Fruit fly (Drosophila melanogaster) ovary, adult (tissue): ENCODE data around the gene CG17177.

Experiments used
- CG17801 ChIP-seq: fragments of 200-800 bp; optimal IDR thresholded peaks from 2 replicates; lab custom pipeline; 2019; ENCODE audit warnings: missing biosample characterization, mild to moderate bottlenecking, missing genetic modification characterization, moderate library complexity; ENCODE audit not compliant: partially characterized antibody

CG17177 gene

DNA sequence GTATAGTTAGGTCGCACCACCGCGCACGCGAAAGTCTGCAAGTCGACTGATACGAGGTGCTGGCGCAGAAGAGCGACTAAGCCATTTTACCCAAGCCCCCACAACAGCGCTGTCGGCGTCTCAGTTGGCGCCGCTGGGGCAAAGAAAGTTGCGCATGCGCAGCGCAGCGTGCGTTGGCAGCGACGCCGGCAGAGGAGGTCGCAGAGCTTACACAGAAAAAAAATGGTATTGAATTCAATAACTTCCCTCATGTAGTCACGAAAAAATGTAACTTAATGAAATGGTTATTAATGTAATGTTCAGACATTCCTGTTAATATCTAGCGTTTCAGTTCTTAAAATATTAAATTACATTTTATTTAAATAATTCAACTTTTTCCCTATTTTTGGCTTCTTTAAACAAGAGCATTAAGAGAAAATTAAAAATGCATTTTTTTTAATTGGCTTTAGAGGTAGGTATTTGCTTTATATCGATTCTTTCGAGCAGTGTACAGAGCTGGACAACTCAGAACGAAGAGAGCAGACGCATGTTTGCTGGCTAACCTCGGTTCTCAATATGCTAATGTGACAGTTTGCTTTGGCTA is 23.3 kb downstream of the CG17177 start, which contains the start of gene CG4914:
Gene CG4914, minus strand, starts transcription at position 51 of the 583 bp plus-strand sequence.
- no peak for TF ChIP-seq CG17801 (GFP tag; lab: Kevin White, UChicago)

DNA sequence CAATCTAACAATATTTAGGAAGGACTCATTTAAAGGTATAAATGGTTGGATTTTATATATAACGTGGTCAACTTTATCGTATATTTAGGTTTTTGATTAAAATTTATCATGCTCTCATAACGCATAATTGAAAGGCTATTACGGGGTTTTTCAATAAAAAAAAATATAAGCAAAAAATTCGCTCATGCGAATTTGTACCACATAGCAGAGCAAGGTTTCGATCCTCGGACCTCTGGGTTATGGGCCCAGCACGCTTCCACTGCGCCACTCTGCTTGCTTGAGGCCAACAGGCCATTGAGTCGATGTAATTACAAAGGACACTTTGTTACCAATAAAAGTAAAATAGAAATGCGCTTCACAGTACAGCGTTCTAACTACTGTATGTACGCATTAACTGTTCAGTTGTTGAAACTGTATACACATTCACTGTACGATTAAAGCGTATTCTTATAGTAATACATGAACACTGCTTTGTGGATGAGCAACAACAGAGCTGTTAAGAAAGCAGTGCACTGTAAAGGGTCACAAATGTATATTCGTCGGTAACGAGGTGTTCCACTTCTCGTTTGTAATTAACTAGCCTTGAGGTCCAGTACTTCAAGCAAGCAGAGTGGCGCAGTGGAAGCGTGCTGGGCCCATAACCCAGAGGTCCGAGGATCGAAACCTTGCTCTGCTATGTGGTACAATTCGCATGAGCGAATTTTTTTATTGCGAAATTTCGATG is 27.6 kb downstream of the CG17177 start:
- peak; percentile 38 for TF ChIP-seq CG17801 (GFP tag; lab: Kevin White, UChicago)

dm6 chr3L:14672387-14673110 is 28.9 kb downstream of the CG17177 start, which contains the start of the genes CG43121 and ome:
CG43121 (minus strand) TSS chr3L:14672437.
ome (plus strand) TSS chr3L:14672839.
- no peak for TF ChIP-seq CG17801 (GFP tag; lab: Kevin White, UChicago)

dm6 chr3L:14671546-14671945 is 29.9 kb downstream of the CG17177 start:
- TF ChIP-seq CG17801 (GFP tag; lab: Kevin White, UChicago) = no peak

dm6 chr3L:14668638-14669037 is 32.8 kb downstream of the CG17177 start:
- TF ChIP-seq CG17801 (GFP tag; lab: Kevin White, UChicago) = no peak

- TF ChIP-seq CG17801 (GFP tag; lab: Kevin White, UChicago) = peak; percentile 40
These were observed 35.6 kb downstream of the CG17177 start for dm6 chr3L:14665802-14666351.

DNA sequence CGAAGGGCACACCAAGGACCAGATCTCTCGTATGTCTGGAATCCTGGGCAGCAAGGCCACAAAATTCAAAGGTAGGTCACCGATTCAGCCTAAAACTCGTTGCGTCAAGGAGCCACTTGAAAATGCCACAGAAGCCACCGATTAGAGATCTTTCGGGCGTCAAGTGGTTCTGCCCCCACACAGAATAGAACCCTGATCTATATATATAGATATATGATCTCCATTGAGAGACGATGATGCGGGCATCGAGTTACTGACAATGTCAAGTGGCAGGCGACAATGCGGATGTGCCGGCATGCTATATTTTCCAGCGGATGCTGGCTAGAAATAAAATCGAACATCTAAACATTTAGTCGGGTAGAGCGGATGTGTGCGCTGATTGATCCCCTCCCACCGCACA is 37.1 kb downstream of the CG17177 start:
- TF ChIP-seq CG17801 (GFP tag; lab: Kevin White, UChicago) = no peak

DNA sequence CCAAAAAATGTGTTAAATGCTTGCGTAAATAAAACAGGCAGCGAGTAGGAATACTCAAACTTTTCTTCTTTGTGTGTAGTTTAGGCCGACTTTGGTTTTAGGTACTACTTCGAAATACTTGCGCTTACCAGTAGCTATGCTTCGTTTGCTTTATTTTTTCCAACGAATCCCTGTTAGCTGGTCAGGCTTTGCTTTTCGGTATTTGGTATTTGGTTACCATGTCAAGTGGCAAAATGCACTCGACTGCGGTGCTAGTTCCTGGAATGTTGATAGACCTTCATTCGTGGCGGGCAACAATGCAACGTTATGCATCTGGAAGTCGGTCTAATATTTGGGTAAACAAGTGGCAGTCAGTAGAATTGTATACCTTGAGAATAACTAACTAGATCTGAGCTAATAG is 37.7 kb downstream of the CG17177 start:
- TF ChIP-seq CG17801 (GFP tag; lab: Kevin White, UChicago) = no peak

DNA sequence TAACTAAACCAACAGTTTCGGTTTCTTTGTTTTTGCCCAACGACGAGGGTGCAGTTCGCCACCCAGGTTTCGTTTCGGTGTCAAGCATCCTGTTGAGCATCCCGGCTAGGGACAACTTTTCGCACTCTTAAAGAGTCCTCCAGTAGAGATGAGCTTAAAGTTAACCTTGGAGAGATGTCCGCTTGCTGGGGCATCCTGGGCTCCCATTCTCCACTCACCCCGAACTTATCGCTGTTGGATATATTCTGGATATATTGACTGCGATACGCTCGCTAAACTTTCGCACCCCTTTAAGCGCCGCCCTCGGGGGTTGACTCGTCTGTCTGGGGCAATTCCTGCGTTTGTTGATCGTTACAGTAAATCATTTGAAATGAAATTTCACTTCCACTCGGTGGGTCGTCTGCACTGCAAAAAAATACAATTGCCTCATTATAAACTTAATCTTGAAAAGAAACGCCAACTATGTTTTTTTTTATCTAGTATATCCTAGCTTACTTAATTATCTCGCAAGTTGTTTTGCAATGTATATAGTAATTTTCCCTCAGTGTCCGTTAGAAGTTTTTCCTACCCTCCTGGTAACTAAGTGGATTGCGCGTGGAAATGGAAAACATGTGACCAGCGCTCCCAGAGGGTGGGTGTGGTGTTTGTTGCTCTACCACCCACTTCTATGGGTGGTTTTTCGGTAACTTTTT is 39.8 kb downstream of the CG17177 start:
- TF ChIP-seq CG17801 (GFP tag; lab: Kevin White, UChicago) = no peak

dm6 chr3L:14659954-14660907 is 41.2 kb downstream of the CG17177 start:
- no peak for TF ChIP-seq CG17801 (GFP tag; lab: Kevin White, UChicago)

DNA sequence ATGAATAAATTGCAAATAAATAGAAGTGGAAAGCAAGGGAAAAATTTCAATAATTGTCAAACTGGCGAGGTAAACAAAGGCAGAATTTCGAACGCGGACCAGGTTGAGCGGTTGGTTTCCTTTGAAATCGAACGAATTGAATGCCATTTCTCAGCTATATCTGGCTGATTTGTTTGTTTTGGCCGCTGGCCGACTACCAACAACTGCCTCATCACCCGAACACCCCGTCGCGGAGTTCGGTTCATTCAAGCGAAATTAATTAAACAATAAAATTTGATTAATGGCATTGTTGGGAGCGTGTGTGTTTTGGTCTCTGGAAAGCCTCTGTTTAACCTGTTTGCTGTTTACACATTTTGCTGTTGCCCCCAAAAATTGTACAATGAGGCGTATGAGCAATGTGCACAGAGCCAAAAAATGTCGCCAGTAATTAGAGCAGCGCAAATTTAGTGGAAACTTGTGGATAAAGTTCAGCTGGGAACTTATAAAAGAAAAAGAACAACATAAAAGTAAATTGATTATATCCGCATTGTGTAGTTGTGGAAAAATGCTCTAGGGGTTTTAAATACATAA is 43.9 kb downstream of the CG17177 start:
- no peak for TF ChIP-seq CG17801 (GFP tag; lab: Kevin White, UChicago)

DNA sequence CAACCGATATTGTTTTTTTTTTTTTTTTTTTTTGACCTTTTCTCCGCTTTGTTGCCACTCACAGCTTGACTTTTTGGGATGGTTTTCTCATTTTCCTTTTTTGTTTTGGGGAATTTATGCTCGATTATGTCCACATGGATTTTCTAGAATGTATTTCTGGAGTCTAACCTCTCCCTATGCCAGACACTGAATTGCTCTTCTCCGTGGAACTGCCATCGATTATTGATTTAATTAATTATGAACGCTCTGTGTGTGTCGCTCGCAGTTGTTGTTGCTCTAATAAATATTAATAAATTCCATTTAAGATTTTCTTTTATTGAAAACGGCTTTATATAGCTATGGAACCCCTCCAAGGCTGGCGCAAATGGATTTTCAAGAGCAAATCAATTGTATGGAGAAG is 45.8 kb downstream of the CG17177 start:
- TF ChIP-seq CG17801 (GFP tag; lab: Kevin White, UChicago) = no peak

DNA sequence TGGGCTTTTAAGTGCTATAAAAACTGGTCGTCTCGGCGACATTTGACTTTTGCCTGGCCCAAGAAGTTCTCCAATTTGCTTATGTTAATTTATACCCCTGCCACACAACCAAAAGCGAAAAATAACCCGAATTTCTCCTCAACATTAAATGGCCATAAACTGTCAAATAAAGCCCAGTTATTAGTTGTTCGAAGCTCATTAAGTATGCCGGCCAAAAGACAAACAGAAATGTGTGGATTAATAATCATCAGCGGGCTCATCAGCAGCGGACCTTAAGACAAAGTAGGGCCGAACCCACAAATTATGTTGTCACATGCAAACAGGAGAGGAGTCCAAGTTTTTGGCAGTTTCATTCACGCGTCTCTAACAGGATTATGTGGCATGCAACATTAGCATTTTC is 46.3 kb downstream of the CG17177 start:
- no peak for TF ChIP-seq CG17801 (GFP tag; lab: Kevin White, UChicago)
